Worm (Caenorhabditis elegans): Measurements from ENCODE around the gene H01M10.2.
A peak's percentile ranks its signal among the peaks of the same experiment; 100 is the strongest.

Gene H01M10.2

DNA sequence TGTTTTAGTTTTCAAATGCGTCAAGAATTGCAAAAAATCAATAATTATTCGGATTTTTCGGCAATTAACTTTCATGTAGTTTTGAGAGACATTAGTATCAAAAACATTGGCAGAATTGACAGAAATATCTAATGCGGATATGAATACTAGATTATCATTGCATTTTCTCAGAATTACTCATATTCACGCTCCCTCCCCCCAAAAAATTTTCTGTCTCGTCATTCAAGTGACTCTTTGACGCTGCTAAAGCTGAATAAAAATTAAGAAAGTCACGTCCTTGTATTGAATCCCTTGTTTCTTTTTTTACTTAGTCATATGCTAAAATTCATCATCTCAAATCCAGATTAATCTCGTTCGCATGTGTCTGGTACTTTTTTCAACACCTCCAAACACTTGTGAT is 11.1 kb upstream of the H01M10.2 start:
- TF ChIP-seq elt-2 (tag; optimal IDR thresholded peaks at IDR 0.05) (no peak), mml-1 (tag; optimal IDR thresholded peaks at IDR 0.05) (no peak), fos-1 (tag; optimal IDR thresholded peaks at IDR 0.05) (no peak), tbx-2 (tag; optimal IDR thresholded peaks at IDR 0.05) (no peak), nfya-1 (tag; optimal IDR thresholded peaks at IDR 0.05; ENCODE audit: insufficient read depth) (peak; percentile 21), skn-1 (tag; optimal IDR thresholded peaks at IDR 0.05) (peak; percentile 20), ZK546.5 (tag; optimal IDR thresholded peaks at IDR 0.05) (no peak)

DNA sequence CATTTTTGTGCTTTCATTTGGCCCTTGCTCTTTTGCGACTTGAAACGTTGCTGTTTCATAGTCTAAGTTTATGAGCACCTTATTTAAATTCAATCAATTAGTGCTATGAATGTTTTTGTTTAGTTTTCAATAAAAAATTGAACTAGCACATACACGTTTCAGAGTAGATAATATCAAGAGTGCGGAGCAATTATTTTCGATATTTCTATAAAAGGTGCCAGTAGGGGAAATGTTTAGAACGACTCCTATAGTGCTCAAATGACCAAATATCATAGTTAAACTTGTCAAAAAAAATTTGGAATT is 10.2 kb upstream of the H01M10.2 start:
- TF ChIP-seq nhr-23 (tag; optimal IDR thresholded peaks at IDR 0.05) (no peak), nhr-76 (tag; optimal IDR thresholded peaks at IDR 0.05) (no peak), pha-4 (tag; optimal IDR thresholded peaks at IDR 0.05) (no peak), ztf-11 (tag; optimal IDR thresholded peaks at IDR 0.05) (no peak), skn-1 (tag; optimal IDR thresholded peaks at IDR 0.05) (no peak), nhr-11 (tag; optimal IDR thresholded peaks at IDR 0.05) (no peak), unc-62 (GFP tag; optimal IDR thresholded peaks at IDR 0.05) (no peak), ceh-28 (tag; optimal IDR thresholded peaks at IDR 0.05) (no peak), tbx-2 (tag; optimal IDR thresholded peaks at IDR 0.05) (no peak), mml-1 (tag; optimal IDR thresholded peaks at IDR 0.05) (no peak), mdl-1 (tag; optimal IDR thresholded peaks at IDR 0.05) (no peak), egl-27 (tag; optimal IDR thresholded peaks at IDR 0.05) (no peak), ceh-16 (tag; optimal IDR thresholded peaks at IDR 0.05) (no peak), nhr-237 (tag; optimal IDR thresholded peaks at IDR 0.05) (no peak), ceh-82 (tag; optimal IDR thresholded peaks at IDR 0.05) (no peak), eor-1 (tag; optimal IDR thresholded peaks at IDR 0.05) (no peak)

DNA sequence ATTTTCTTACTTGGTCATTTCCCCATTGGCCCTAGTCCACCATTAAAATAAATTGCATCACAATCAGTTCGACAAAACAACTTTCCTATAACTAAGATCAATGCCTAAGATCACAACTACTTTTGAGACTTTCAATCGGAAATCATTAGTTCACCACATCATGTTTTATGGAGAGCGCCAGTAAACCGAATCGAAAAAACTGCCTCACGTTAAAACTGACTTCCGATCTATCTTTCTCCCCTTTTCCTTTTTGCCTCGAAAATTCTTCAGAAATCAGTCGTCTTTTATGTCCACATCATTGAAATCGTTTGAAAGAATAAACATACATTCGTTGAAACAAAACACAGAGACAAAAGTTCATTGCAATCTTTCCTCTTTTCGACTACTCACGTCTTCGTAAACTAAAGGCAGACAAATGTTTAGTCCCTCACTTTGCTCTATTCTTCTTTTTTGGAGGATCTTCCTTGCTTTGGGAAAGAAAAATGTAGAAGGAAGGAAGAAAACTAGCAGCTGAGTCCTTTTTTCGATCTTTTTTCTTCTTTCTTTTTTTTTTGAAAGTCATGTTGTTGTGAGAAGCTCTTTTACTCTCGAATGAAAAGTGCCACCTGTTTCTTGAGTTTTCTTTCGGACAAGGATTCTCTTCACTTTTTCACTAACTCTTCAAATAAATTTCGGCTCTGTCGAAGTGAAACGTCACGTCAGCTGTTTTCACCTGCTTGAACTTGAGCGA is 9.6 kb upstream of the H01M10.2 start:
- TF ChIP-seq R02D3.7 (tag; optimal IDR thresholded peaks at IDR 0.05) (no peak), lin-15B (tag; optimal IDR thresholded peaks at IDR 0.05) (no peak), zag-1 (tag; optimal IDR thresholded peaks at IDR 0.05) (no peak), nhr-28 (tag; optimal IDR thresholded peaks at IDR 0.05) (no peak), nhr-77 (tag; optimal IDR thresholded peaks at IDR 0.05) (no peak), aly-2 (tag; optimal IDR thresholded peaks at IDR 0.05) (no peak), elt-1 (tag; optimal IDR thresholded peaks at IDR 0.05) (peak; percentile 23), pqm-1 (tag; optimal IDR thresholded peaks at IDR 0.05) (no peak), nhr-237 (tag; optimal IDR thresholded peaks at IDR 0.05) (no peak), fos-1 (tag; optimal IDR thresholded peaks at IDR 0.05) (no peak), fkh-2 (tag; optimal IDR thresholded peaks at IDR 0.05) (no peak), nhr-43 (tag; optimal IDR thresholded peaks at IDR 0.05; ENCODE audit: poor library complexity, severe bottlenecking) (no peak), ZK546.5 (tag; optimal IDR thresholded peaks at IDR 0.05) (no peak), fkh-10 (GFP tag; optimal IDR thresholded peaks at IDR 0.05) (peak; percentile 83), snpc-4 (tag; optimal IDR thresholded peaks at IDR 0.05) (no peak), nfya-1 (tag; optimal IDR thresholded peaks at IDR 0.05; ENCODE audit: insufficient read depth) (peak; percentile 30), mml-1 (tag; optimal IDR thresholded peaks at IDR 0.05) (no peak), skn-1 (tag; optimal IDR thresholded peaks at IDR 0.05) (no peak), egl-5 (tag; optimal IDR thresholded peaks at IDR 0.05) (no peak), unc-39 (tag; optimal IDR thresholded peaks at IDR 0.05) (no peak), nhr-11 (tag; optimal IDR thresholded peaks at IDR 0.05) (no peak)

DNA sequence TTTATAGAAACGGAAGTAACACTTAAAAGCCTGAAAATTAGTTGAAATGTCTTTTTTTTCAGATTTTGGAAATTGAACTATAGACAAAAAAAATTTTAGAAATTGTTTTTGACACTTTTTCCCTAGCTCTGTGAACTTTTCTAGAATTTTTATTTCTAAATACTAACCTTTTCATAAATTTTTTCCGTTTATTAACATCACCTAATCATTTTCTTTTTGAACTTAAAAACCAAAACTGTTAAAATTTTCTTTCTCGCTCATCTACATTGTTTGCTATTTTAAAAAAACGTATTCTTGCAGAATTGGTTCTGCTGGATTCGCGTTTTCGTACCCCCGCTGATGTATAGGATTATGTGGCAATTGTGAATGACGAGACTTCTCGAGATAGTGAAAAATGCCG is 8.1 kb upstream of the H01M10.2 start, which contains the start of the genes nhr-40 and T03G6.7:
TSS of gene nhr-40 (plus strand) at position 301 of the 400 bp plus-strand sequence.
TSS of gene T03G6.7 (plus strand) at position 337 of the 400 bp plus-strand sequence.
- TF ChIP-seq ztf-4 (tag; optimal IDR thresholded peaks at IDR 0.05) (no peak), fkh-10 (GFP tag; optimal IDR thresholded peaks at IDR 0.05) (no peak), ceh-16 (tag; optimal IDR thresholded peaks at IDR 0.05) (no peak), nhr-23 (tag; optimal IDR thresholded peaks at IDR 0.05) (no peak), fos-1 (tag; optimal IDR thresholded peaks at IDR 0.05) (no peak), nhr-237 (tag; optimal IDR thresholded peaks at IDR 0.05) (no peak), ceh-9 (tag; optimal IDR thresholded peaks at IDR 0.05) (no peak), mdl-1 (tag; optimal IDR thresholded peaks at IDR 0.05) (no peak), eor-1 (tag; optimal IDR thresholded peaks at IDR 0.05) (no peak), nhr-25 (tag; optimal IDR thresholded peaks at IDR 0.05) (no peak), unc-39 (tag; optimal IDR thresholded peaks at IDR 0.05) (no peak)
